Worm (Caenorhabditis elegans): Measurements from ENCODE around the gene C04G6.2.

C04G6.2 gene

ce11 chrII:5081124-5081913, 11.7 kb upstream of the C04G6.2 start, which contains the start of gene dsh-2:
Gene dsh-2, minus strand, starts transcription at chrII:5081174.
- TF ChIP-seq lin-13 (GFP tag; optimal IDR thresholded peaks at IDR 0.05): peak; percentile 30
- TF ChIP-seq zag-1 (tag; optimal IDR thresholded peaks at IDR 0.05): no peak
- no peak for TF ChIP-seq lin-39 (tag; optimal IDR thresholded peaks at IDR 0.05)
- no peak for TF ChIP-seq unc-39 (tag; optimal IDR thresholded peaks at IDR 0.05)
- no peak for TF ChIP-seq mab-5 (tag; optimal IDR thresholded peaks at IDR 0.05)
- peak; percentile 76 for TF ChIP-seq crh-2 (tag; optimal IDR thresholded peaks at IDR 0.05)
- no peak for TF ChIP-seq elt-1 (tag; optimal IDR thresholded peaks at IDR 0.05)
- peak; percentile 41 for TF ChIP-seq ceh-16 (tag; optimal IDR thresholded peaks at IDR 0.05)
- no peak for TF ChIP-seq sem-4 (tag; optimal IDR thresholded peaks at IDR 0.05)
- no peak for TF ChIP-seq alr-1 (tag; optimal IDR thresholded peaks at IDR 0.05)
- TF ChIP-seq nhr-237 (tag; optimal IDR thresholded peaks at IDR 0.05): no peak
- TF ChIP-seq mbf-1 (tag; optimal IDR thresholded peaks at IDR 0.05): no peak
- TF ChIP-seq nhr-10 (tag; optimal IDR thresholded peaks at IDR 0.05): no peak
- TF ChIP-seq nhr-129 (tag; optimal IDR thresholded peaks at IDR 0.05): peak; percentile 47
- peak; percentile 81 for TF ChIP-seq gmeb-1 (tag; optimal IDR thresholded peaks at IDR 0.05)
- TF ChIP-seq nhr-21 (tag; optimal IDR thresholded peaks at IDR 0.05): peak; percentile 44
- peak; percentile 18 for TF ChIP-seq F13H6.1 (tag; optimal IDR thresholded peaks at IDR 0.05)
- no peak for TF ChIP-seq ama-1 (optimal IDR thresholded peaks at IDR 0.05)
- TF ChIP-seq ZK546.5 (tag; optimal IDR thresholded peaks at IDR 0.05): no peak
- no peak for TF ChIP-seq R02D3.7 (tag; optimal IDR thresholded peaks at IDR 0.05)
- peak; percentile 38 for TF ChIP-seq sma-9 (GFP tag; optimal IDR thresholded peaks at IDR 0.05)
- TF ChIP-seq sma-9 (tag; optimal IDR thresholded peaks at IDR 0.05): no peak
- peak; percentile 57 for TF ChIP-seq C34F6.9 (tag; optimal IDR thresholded peaks at IDR 0.05)
- TF ChIP-seq nhr-23 (tag; optimal IDR thresholded peaks at IDR 0.05): no peak
- no peak for TF ChIP-seq nhr-11 (tag; optimal IDR thresholded peaks at IDR 0.05)
- no peak for TF ChIP-seq ztf-4 (tag; optimal IDR thresholded peaks at IDR 0.05)
- TF ChIP-seq nhr-25 (tag; optimal IDR thresholded peaks at IDR 0.05): peak; percentile 85
- TF ChIP-seq sma-3 (GFP tag; optimal IDR thresholded peaks at IDR 0.05): peak; percentile 43
- TF ChIP-seq skn-1 (tag; optimal IDR thresholded peaks at IDR 0.05): no peak
- no peak for TF ChIP-seq blmp-1 (tag; optimal IDR thresholded peaks at IDR 0.05; ENCODE audit: insufficient read depth)
- TF ChIP-seq ztf-11 (tag; optimal IDR thresholded peaks at IDR 0.05): no peak
- peak; percentile 46 for TF ChIP-seq nhr-6 (tag; optimal IDR thresholded peaks at IDR 0.05)
- no peak for TF ChIP-seq snpc-4 (tag; optimal IDR thresholded peaks at IDR 0.05)
- TF ChIP-seq aly-2 (tag; optimal IDR thresholded peaks at IDR 0.05): no peak
- TF ChIP-seq elt-3 (tag; optimal IDR thresholded peaks at IDR 0.05): no peak
- no peak for TF ChIP-seq egl-27 (tag; optimal IDR thresholded peaks at IDR 0.05)
- no peak for TF ChIP-seq nhr-12 (tag; optimal IDR thresholded peaks at IDR 0.05)
- TF ChIP-seq lsy-2 (tag; optimal IDR thresholded peaks at IDR 0.05): peak in 1 of 2 experiments; percentile 71
- no peak for TF ChIP-seq mdl-1 (tag; optimal IDR thresholded peaks at IDR 0.05)
- TF ChIP-seq nhr-77 (tag; optimal IDR thresholded peaks at IDR 0.05): no peak
- no peak for TF ChIP-seq peb-1 (tag; optimal IDR thresholded peaks at IDR 0.05)
- no peak for TF ChIP-seq ceh-82 (tag; optimal IDR thresholded peaks at IDR 0.05)
- TF ChIP-seq ztf-1 (GFP tag; conservative IDR thresholded peaks at IDR 0.05): no peak
- TF ChIP-seq fos-1 (tag; optimal IDR thresholded peaks at IDR 0.05): peak; percentile 42
- no peak for TF ChIP-seq Y55F3AM.14 (GFP tag; optimal IDR thresholded peaks at IDR 0.05)
- no peak for TF ChIP-seq lin-11 (tag; optimal IDR thresholded peaks at IDR 0.05)
- no peak for TF ChIP-seq dmd-4 (tag; optimal IDR thresholded peaks at IDR 0.05)
- TF ChIP-seq unc-55 (GFP tag; optimal IDR thresholded peaks at IDR 0.05): peak; percentile 49
- no peak for TF ChIP-seq unc-62 (GFP tag; optimal IDR thresholded peaks at IDR 0.05)
